Fruit fly (Drosophila melanogaster) whole organism: ENCODE measurements around the gene Hsc20.

Experiments
- CG8478 ChIP-seq: fragments of >200 bp; optimal IDR thresholded peaks from 2 replicates; lab custom pipeline; 2018; ENCODE audit warnings: inconsistent platforms
- Dll ChIP-seq: fragments of >200 bp; optimal IDR thresholded peaks from 2 replicates; lab custom pipeline; 2017
- EcR ChIP-seq, 2 experiments: fragments of >200 bp; optimal IDR thresholded peaks; 2 replicates each; lab custom pipeline; 2017; ENCODE audit warnings: missing biosample characterization in 2 of 2, missing genetic modification characterization in 2 of 2, missing genetic modification reagents in 2 of 2
- pan ChIP-seq: fragments of >200 bp; optimal IDR thresholded peaks from 2 replicates; lab custom pipeline; 2017
- psq ChIP-seq: fragments of >200 bp; optimal IDR thresholded peaks from 2 replicates; lab custom pipeline; 2017

- TF ChIP-seq CG8478 (no peak), psq (no peak), EcR (GFP tag; optimal IDR thresholded peaks at IDR 0.05; lab: Kevin White, UChicago) (no peak), Dll (lab: Kevin White, UChicago) (no peak), pan (lab: Kevin White, UChicago) (no peak)
These were observed 35.3 kb downstream of the Hsc20 start, which contains the start of gene CG4950 for dm6 chr3L:16268106-16268733.
